Fruit fly (Drosophila melanogaster): ENCODE data around the gene meru.

Gene meru

dm6 chr3L:15837209-15837608, 6.7 kb downstream of the meru start, which contains the start of gene CG15715 (continued):
- TF ChIP-seq aop (GFP tag; IDR thresholded peaks at IDR 0.05) (no peak), sqz (GFP tag; optimal IDR thresholded peaks at IDR 0.05) (no peak), CHES-1-like (GFP tag; optimal IDR thresholded peaks at IDR 0.05) (peak; percentile 48), CG11560 (tag; IDR thresholded peaks at IDR 0.05) (no peak), CG4424 (GFP tag; optimal IDR thresholded peaks at IDR 0.05) (no peak), CG13775 (GFP tag; optimal IDR thresholded peaks at IDR 0.05) (no peak), Aef1 (GFP tag; IDR thresholded peaks at IDR 0.05) (0 out of 3 replicates have a peak, but pooled peaks have one; percentile 20), CG7839 (tag; optimal IDR thresholded peaks at IDR 0.05) (no peak), crp (GFP tag; optimal IDR thresholded peaks at IDR 0.05) (peak in 1 of 2 experiments; percentile 82), CG12236 (GFP tag; optimal IDR thresholded peaks at IDR 0.05) (no peak), CG9609 (GFP tag; optimal IDR thresholded peaks at IDR 0.05) (no peak), CG10543 (GFP tag; optimal IDR thresholded peaks at IDR 0.05) (no peak), gfzf (GFP tag; optimal IDR thresholded peaks at IDR 0.05) (peak; percentile 95), CG14441 (GFP tag; IDR thresholded peaks at IDR 0.05) (no peak), sna (GFP tag; IDR thresholded peaks at IDR 0.05; ENCODE audit: partially characterized antibody) (no peak), CG34224 (GFP tag; IDR thresholded peaks at IDR 0.05; ENCODE audit: partially characterized antibody) (no peak), CG18011 (GFP tag; optimal IDR thresholded peaks at IDR 0.05) (no peak), CG4360 (GFP tag; IDR thresholded peaks at IDR 0.05) (no peak), tup (GFP tag; optimal IDR thresholded peaks at IDR 0.05) (no peak), Dll (GFP tag; IDR thresholded peaks at IDR 0.05; ENCODE audit: partially characterized antibody) (no peak), E2f2 (GFP tag; IDR thresholded peaks at IDR 0.05) (peak; percentile 44; the same call in 1 of the 2 replicates), hbn (GFP tag; IDR thresholded peaks at IDR 0.05; ENCODE audit: partially characterized antibody) (no peak), Lpt (GFP tag; optimal IDR thresholded peaks at IDR 0.05) (no peak), CG1647 (GFP tag; optimal IDR thresholded peaks at IDR 0.05) (no peak), sob (GFP tag; IDR thresholded peaks at IDR 0.05) (no peak), CG8388 (GFP tag; optimal IDR thresholded peaks at IDR 0.05) (no peak), MBD-R2 (GFP tag; IDR thresholded peaks at IDR 0.05) (peak; percentile 69), Mes4 (GFP tag; optimal IDR thresholded peaks at IDR 0.05) (no peak), prd (optimal IDR thresholded peaks at IDR 0.05) (no peak), prd (GFP tag; IDR thresholded peaks at IDR 0.05) (no peak), crc (GFP tag; optimal IDR thresholded peaks at IDR 0.05) (no peak), HHEX (GFP tag; optimal IDR thresholded peaks at IDR 0.05) (no peak), CG17328 (GFP tag; IDR thresholded peaks at IDR 0.05) (no peak), Deaf1 (tag; optimal IDR thresholded peaks at IDR 0.05) (no peak), hth (optimal IDR thresholded peaks at IDR 0.05) (no peak), Atf3 (GFP tag; optimal IDR thresholded peaks at IDR 0.05) (no peak), Atf6 (GFP tag; IDR thresholded peaks at IDR 0.05) (no peak), CG6654 (GFP tag; optimal IDR thresholded peaks at IDR 0.05) (no peak), Scr (GFP tag; IDR thresholded peaks at IDR 0.05; ENCODE audit: partially characterized antibody) (peak; percentile 30; the same call in 1 of the 2 replicates), CG1233 (GFP tag; optimal IDR thresholded peaks at IDR 0.05) (no peak), Lim3 (GFP tag; IDR thresholded peaks at IDR 0.05) (no peak), CG12391 (tag; optimal IDR thresholded peaks at IDR 0.05) (peak; percentile 41), Dip2 (GFP tag; IDR thresholded peaks at IDR 0.05) (no peak), odd (GFP tag; optimal IDR thresholded peaks at IDR 0.05) (no peak), CG2116 (GFP tag; optimal IDR thresholded peaks at IDR 0.05) (peak; percentile 49), seq (GFP tag; IDR thresholded peaks at IDR 0.05) (no peak; the same call in 1 of the 2 replicates), CG3995 (GFP tag; optimal IDR thresholded peaks at IDR 0.05) (no peak), CG5953 (GFP tag; IDR thresholded peaks at IDR 0.05) (no peak), Hey (tag; optimal IDR thresholded peaks at IDR 0.05) (no peak), CG18262 (tag; optimal IDR thresholded peaks at IDR 0.05) (no peak), esg (GFP tag; conservative IDR thresholded peaks at IDR 0.05) (no peak), gcm (GFP tag; optimal IDR thresholded peaks at IDR 0.05) (no peak)

All from whole organism, embryonic.